Fruit fly (Drosophila melanogaster): ENCODE results near the gene Pdp.

Pdp gene

dm6 chrX:7708942-7709707, 25.3 kb downstream of the Pdp start, which contains the start of gene CHES-1-like (continued):
- TF ChIP-seq chif (GFP tag; optimal IDR thresholded peaks at IDR 0.05) (peak; percentile 91 to 92), Ets65A (GFP tag) (peak; percentile 97), disco-r (GFP tag; optimal IDR thresholded peaks at IDR 0.05) (peak; percentile 90), CG9797 (GFP tag; optimal IDR thresholded peaks at IDR 0.05) (peak; percentile 3), slp2 (GFP tag; optimal IDR thresholded peaks at IDR 0.05) (peak; percentile 89), CG13287 (GFP tag; IDR thresholded peaks at IDR 0.05; ENCODE audit: partially characterized antibody) (peak; percentile 20; the same call in 1 of the 2 replicates), CG17359 (tag; optimal IDR thresholded peaks at IDR 0.05) (peak; percentile 88), CG15269 (tag; optimal IDR thresholded peaks at IDR 0.05) (peak; percentile 93), phol (tag; optimal IDR thresholded peaks at IDR 0.05) (peak; percentile 93), peb (GFP tag; IDR thresholded peaks at IDR 0.05) (peak; percentile 81; the same call in 1 of the 2 replicates), CG7839 (tag; optimal IDR thresholded peaks at IDR 0.05) (peak; percentile 95), Spps (tag; optimal IDR thresholded peaks at IDR 0.05) (peak; percentile 68), seq (GFP tag; IDR thresholded peaks at IDR 0.05) (peak; percentile 84), pan (optimal IDR thresholded peaks at IDR 0.05) (no peak), pan (GFP tag; optimal IDR thresholded peaks at IDR 0.05 in 1 of 2, IDR thresholded peaks at IDR 0.05 in 1 of 2) (peak in 1 of 2 experiments; percentile 80), Sox100B (GFP tag; optimal IDR thresholded peaks at IDR 0.05) (peak; percentile 96), nmo (GFP tag; optimal IDR thresholded peaks at IDR 0.05) (peak; percentile 97), hth (optimal IDR thresholded peaks at IDR 0.05) (no peak), fd96Cb (tag; optimal IDR thresholded peaks at IDR 0.05) (peak; percentile 91), CG17802 (tag; optimal IDR thresholded peaks at IDR 0.05) (peak; percentile 45), CG17385 (GFP tag; optimal IDR thresholded peaks at IDR 0.05) (peak; percentile 89), Six4 (GFP tag; optimal IDR thresholded peaks at IDR 0.05) (peak; percentile 89), CG9817 (tag; optimal IDR thresholded peaks at IDR 0.05) (peak; percentile 79), Vsx1 (GFP tag; optimal IDR thresholded peaks at IDR 0.05) (peak; percentile 79), Rx (GFP tag; IDR thresholded peaks at IDR 0.05) (peak; percentile 50), gce (GFP tag; IDR thresholded peaks at IDR 0.05) (peak; percentile 65; the same call in 1 of the 3 replicates), CG13624 (GFP tag; optimal IDR thresholded peaks at IDR 0.05) (peak; percentile 90), nom (GFP tag; optimal IDR thresholded peaks at IDR 0.05) (peak; percentile 74), CG2116 (GFP tag; optimal IDR thresholded peaks at IDR 0.05) (peak; percentile 47), sens (GFP tag) (peak; percentile 99), Dek (tag; optimal IDR thresholded peaks at IDR 0.05) (peak; percentile 86), CG5245 (GFP tag; optimal IDR thresholded peaks at IDR 0.05) (peak; percentile 79), Pdp1 (GFP tag; optimal IDR thresholded peaks at IDR 0.05) (peak; percentile 84 to 94), NC2α (GFP tag; optimal IDR thresholded peaks at IDR 0.05) (peak; percentile 74), CG3847 (GFP tag; IDR thresholded peaks at IDR 0.05) (peak; percentile 78), Ets97D (GFP tag; optimal IDR thresholded peaks at IDR 0.05) (peak; percentile 79), CG15696 (tag; optimal IDR thresholded peaks at IDR 0.05) (peak; percentile 68), CG18764 (GFP tag; optimal IDR thresholded peaks at IDR 0.05) (peak; percentile 70), schlank (tag; optimal IDR thresholded peaks at IDR 0.05) (peak; percentile 37), CG12659 (GFP tag; optimal IDR thresholded peaks at IDR 0.05) (peak; percentile 96), bsh (GFP tag; optimal IDR thresholded peaks at IDR 0.05) (peak; percentile 84 to 87), mirr (GFP tag; optimal IDR thresholded peaks at IDR 0.05) (peak; percentile 50), CG30403 (GFP tag; optimal IDR thresholded peaks at IDR 0.05) (peak; percentile 95), HmgD (GFP tag; optimal IDR thresholded peaks at IDR 0.05) (peak; percentile 65), Optix (GFP tag; IDR thresholded peaks at IDR 0.05) (peak; percentile 75; the same call in 2 of the 3 replicates), Dll (GFP tag; IDR thresholded peaks at IDR 0.05; ENCODE audit: partially characterized antibody) (no peak), CG14965 (GFP tag; optimal IDR thresholded peaks at IDR 0.05; ENCODE audit: borderline replicate concordance) (peak; percentile 59), sim (GFP tag; IDR thresholded peaks at IDR 0.05) (peak; percentile 60; the same call in 1 of the 2 replicates), pum (GFP tag; optimal IDR thresholded peaks at IDR 0.05) (peak; percentile 91)
